Worm (Caenorhabditis elegans) whole organism, L1 larva: ENCODE measurements around the gene ZK899.1.

Source experiments
- F16B12.6 ChIP-seq: fragments of 150-350 bp; optimal IDR thresholded peaks from 2 replicates; lab custom pipeline; 2014; ENCODE audit warnings: missing biosample characterization, missing genetic modification characterization
- aha-1 ChIP-seq: fragments of 150-350 bp; optimal IDR thresholded peaks from 2 replicates; lab custom pipeline; 2014; ENCODE audit warnings: missing biosample characterization, missing genetic modification characterization
- alr-1 ChIP-seq: fragments of 200-800 bp; sonication (Bioruptor generic); optimal IDR thresholded peaks from 2 replicates; lab custom pipeline; 2018; ENCODE audit warnings: borderline replicate concordance, mild to moderate bottlenecking, missing genetic modification characterization, missing compliant biosample characterization
- aly-2 ChIP-seq: fragments of 150-350 bp; optimal IDR thresholded peaks from 2 replicates; lab custom pipeline; 2014; ENCODE audit warnings: missing biosample characterization, missing genetic modification characterization
- ceh-63 ChIP-seq: fragments of 200-800 bp; sonication (Bioruptor generic); optimal IDR thresholded peaks from 2 replicates; lab custom pipeline; 2018; ENCODE audit warnings: mild to moderate bottlenecking, missing genetic modification characterization, missing compliant biosample characterization
- ces-1 ChIP-seq: fragments of 150-350 bp; optimal IDR thresholded peaks from 2 replicates; lab custom pipeline; 2014; ENCODE audit warnings: missing biosample characterization, missing genetic modification reagents, missing genetic modification characterization
- dsc-1 ChIP-seq: sonication (generic microtip); optimal IDR thresholded peaks from 2 replicates; lab custom pipeline; 2016; ENCODE audit warnings: mild to moderate bottlenecking, missing genetic modification characterization, missing compliant biosample characterization
- efl-1 ChIP-seq, 4 experiments: fragments of 150-350 bp; optimal IDR thresholded peaks in 3 of 4; peaks in 1 of 4; 1 replicate in 1 of 4; 2 replicates in 3 of 4; lab custom pipeline; 2014; ENCODE audit warnings: missing biosample characterization in 2 of 4, missing genetic modification characterization in 2 of 4, missing genetic modification reagents in 2 of 4
- egl-13 ChIP-seq: sonication (generic microtip); optimal IDR thresholded peaks from 2 replicates; lab custom pipeline; 2016; ENCODE audit warnings: missing genotype, missing genetic modification reagents, missing genetic modification characterization, missing compliant biosample characterization
- egl-27 ChIP-seq, 2 experiments: fragments of 150-350 bp in 1 of 2; sonication (generic microtip); optimal IDR thresholded peaks; 3 replicates each; lab custom pipeline; 2017 to 2018; ENCODE audit warnings: missing biosample characterization in 2 of 2, missing genetic modification characterization in 2 of 2, missing genetic modification reagents in 2 of 2
- fkh-10 ChIP-seq: sonication (generic microtip); optimal IDR thresholded peaks from 2 replicates; lab custom pipeline; 2017; ENCODE audit warnings: missing biosample characterization, missing genetic modification reagents, missing genetic modification characterization
- fkh-4 ChIP-seq: sonication (generic microtip); optimal IDR thresholded peaks from 2 replicates; lab custom pipeline; 2016; ENCODE audit warnings: missing compliant biosample characterization, missing genetic modification characterization, borderline replicate concordance
- fkh-8 ChIP-seq: sonication (generic microtip); optimal IDR thresholded peaks from 2 replicates; lab custom pipeline; 2016; ENCODE audit warnings: mild to moderate bottlenecking, missing genetic modification characterization, missing compliant biosample characterization
- hpl-2 ChIP-seq: fragments of 150-350 bp; optimal IDR thresholded peaks from 2 replicates; lab custom pipeline; 2014; ENCODE audit warnings: missing biosample characterization, missing genetic modification reagents, missing genetic modification characterization
- lin-13 ChIP-seq: fragments of 150-350 bp; optimal IDR thresholded peaks from 2 replicates; lab custom pipeline; 2014; ENCODE audit warnings: missing biosample characterization, missing genetic modification reagents, missing genetic modification characterization
- lin-14 ChIP-seq: fragments of 200-800 bp; sonication (Bioruptor generic); optimal IDR thresholded peaks from 2 replicates; lab custom pipeline; 2018; ENCODE audit warnings: mild to moderate bottlenecking, missing genetic modification characterization, moderate library complexity, missing compliant biosample characterization
- lin-39 ChIP-seq: fragments of 150-350 bp; optimal IDR thresholded peaks from 2 replicates; lab custom pipeline; 2014; ENCODE audit warnings: missing biosample characterization, missing genetic modification reagents, missing genetic modification characterization
- lir-3 ChIP-seq: sonication (generic microtip); optimal IDR thresholded peaks from 2 replicates; lab custom pipeline; 2016; ENCODE audit warnings: mild to moderate bottlenecking, missing genetic modification characterization, moderate library complexity, missing compliant biosample characterization; ENCODE audit not compliant: poor library complexity
- lsy-2 ChIP-seq, 2 experiments: fragments of 150-350 bp; optimal IDR thresholded peaks; 2 replicates each; lab custom pipeline; 2014; ENCODE audit warnings: missing biosample characterization in 2 of 2, missing genetic modification characterization in 2 of 2
- mdl-1 ChIP-seq, 2 experiments: fragments of 150-350 bp; optimal IDR thresholded peaks; 2 replicates each; lab custom pipeline; 2014 to 2017; ENCODE audit warnings: missing biosample characterization in 2 of 2, missing genetic modification characterization in 2 of 2, inconsistent platforms in 1 of 2
- mep-1 ChIP-seq: fragments of 150-350 bp; optimal IDR thresholded peaks from 2 replicates; lab custom pipeline; 2014; ENCODE audit warnings: missing biosample characterization, missing genetic modification characterization
- nhr-11 ChIP-seq: fragments of 150-350 bp; optimal IDR thresholded peaks from 2 replicates; lab custom pipeline; 2014; ENCODE audit warnings: missing biosample characterization, missing genetic modification characterization
- nhr-19 ChIP-seq: fragments of 200-800 bp; sonication (Bioruptor generic); conservative IDR thresholded peaks from 2 replicates; pipeline ENCODE4 v1.3.6; 2022; ENCODE audit warnings: missing genetic modification characterization, missing compliant biosample characterization
- nhr-20 ChIP-seq: sonication (generic microtip); optimal IDR thresholded peaks from 2 replicates; lab custom pipeline; 2016; ENCODE audit warnings: mild to moderate bottlenecking, missing genetic modification characterization, missing compliant biosample characterization
- nhr-47 ChIP-seq: sonication (generic microtip); optimal IDR thresholded peaks from 2 replicates; lab custom pipeline; 2016; ENCODE audit warnings: mild to moderate bottlenecking, missing genetic modification characterization, moderate library complexity, missing compliant biosample characterization
- nhr-77 ChIP-seq: fragments of 150-350 bp; optimal IDR thresholded peaks from 2 replicates; lab custom pipeline; 2014; ENCODE audit warnings: missing biosample characterization, missing genetic modification characterization
- nhr-85 ChIP-seq: sonication (generic microtip); peaks from one replicate; lab custom pipeline; 2016; ENCODE audit warnings: missing genetic modification characterization, inconsistent platforms, missing compliant biosample characterization
- tbx-2 ChIP-seq: sonication (generic microtip); optimal IDR thresholded peaks from 2 replicates; lab custom pipeline; 2016; ENCODE audit warnings: missing genetic modification characterization, missing compliant biosample characterization
- unc-130 ChIP-seq: fragments of 150-350 bp; optimal IDR thresholded peaks from 2 replicates; lab custom pipeline; 2017; ENCODE audit warnings: missing biosample characterization, missing genetic modification characterization, inconsistent platforms
- unc-30 ChIP-seq: sonication (generic microtip); optimal IDR thresholded peaks from 2 replicates; lab custom pipeline; 2017; ENCODE audit warnings: missing biosample characterization, missing genetic modification characterization
- unc-98 ChIP-seq: fragments of 200-800 bp; sonication (Bioruptor generic); IDR thresholded peaks from 2 replicates; pipeline ENCODE4 v1.3.6; 2022; ENCODE audit warnings: missing genetic modification characterization, missing compliant biosample characterization
- vab-15 ChIP-seq: sonication (generic microtip); optimal IDR thresholded peaks from 2 replicates; lab custom pipeline; 2017; ENCODE audit warnings: missing genotype, mild to moderate bottlenecking, missing genetic modification characterization, missing compliant biosample characterization
- ztf-4 ChIP-seq: fragments of 150-350 bp; optimal IDR thresholded peaks from 2 replicates; lab custom pipeline; 2014; ENCODE audit warnings: missing biosample characterization, missing genetic modification characterization

Gene ZK899.1

DNA sequence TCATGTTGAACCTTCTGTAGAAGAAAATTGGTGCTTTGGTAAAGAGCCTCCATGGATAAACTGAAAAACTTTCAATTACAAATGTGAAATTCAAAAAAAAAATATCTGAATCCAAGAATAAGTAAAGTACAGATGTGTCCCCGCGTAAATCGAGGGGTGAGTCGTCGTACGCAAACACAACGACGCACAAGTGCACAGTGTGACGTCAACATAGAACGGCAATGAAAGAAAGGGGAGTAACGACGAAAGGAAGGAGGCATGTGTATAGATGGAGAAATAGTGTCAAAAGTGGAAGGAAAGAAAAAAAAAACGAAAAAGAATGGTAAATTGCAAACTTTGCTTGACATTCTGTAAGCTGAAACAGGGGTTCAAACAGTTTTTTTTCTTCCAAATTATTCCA lies 4.9 kb upstream of the ZK899.1 start, which contains the start of gene memb-1 (continued):
- peak; percentile 8 for TF ChIP-seq nhr-77 (tag; lab: Kevin White, UChicago)
- TF ChIP-seq, all 84 proteins: peak for 32

- peak; percentile 73 for TF ChIP-seq fkh-10
- TF ChIP-seq lin-14 (GFP tag; lab: Kevin White, UChicago) = peak; percentile 56
- TF ChIP-seq tbx-2 (tag; lab: Kevin White, UChicago) = no peak
Observed at ce11 chrX:9443871-9444270, 2.6 kb upstream of the ZK899.1 start.

- TF ChIP-seq dsc-1 (tag; lab: Kevin White, UChicago) (peak; percentile 15), fkh-8 (tag; lab: Kevin White, UChicago) (peak; percentile 31), lsy-2 (tag; optimal IDR thresholded peaks at IDR 0.05; lab: Kevin White, UChicago) (no peak), ces-1 (GFP tag; lab: Kevin White, UChicago) (no peak), efl-1 (optimal IDR thresholded peaks at IDR 0.05; lab: Kevin White, UChicago) (no peak), efl-1 (GFP tag; optimal IDR thresholded peaks at IDR 0.05 in 1 of 2; lab: Kevin White, UChicago) (peak in 1 of 2 experiments; percentile 78), F16B12.6 (tag; lab: Kevin White, UChicago) (no peak), lin-14 (GFP tag; lab: Kevin White, UChicago) (no peak), egl-13 (tag; lab: Kevin White, UChicago) (no peak)
Observed at ce11 chrX:9449330-9449729, 2.9 kb downstream of the ZK899.1 start, which contains the start of gene ZK899.7. TSS of gene ZK899.7 (minus strand) at chrX:9449430.

DNA sequence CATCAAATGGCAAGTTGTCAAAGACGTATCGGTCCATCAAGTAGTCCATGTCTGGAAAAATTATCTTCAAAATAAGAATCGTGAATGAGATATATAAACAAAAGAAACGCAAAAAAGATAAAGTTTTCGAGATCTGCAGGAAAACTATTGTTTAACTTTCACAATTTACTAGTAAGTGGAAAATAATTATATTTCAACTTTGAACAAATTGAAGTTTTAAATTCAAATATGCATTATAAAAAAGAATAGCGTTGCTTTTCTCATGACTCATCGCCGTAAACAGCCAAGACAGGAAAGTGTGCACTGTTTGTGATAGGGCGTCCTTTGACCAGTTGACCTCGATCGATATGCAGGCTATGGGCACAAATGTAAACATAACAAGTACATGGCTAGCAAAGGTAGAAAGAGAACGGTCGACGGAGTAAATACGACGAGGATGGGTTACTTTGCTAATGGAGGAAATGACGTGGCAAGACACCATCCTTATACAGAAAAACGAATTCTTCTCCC lies 5.6 kb downstream of the ZK899.1 start, which contains the start of gene ZK899.2:
ZK899.2 (minus strand) TSS at position 51 of the 510 bp plus-strand sequence.
- TF ChIP-seq nhr-77 (tag; lab: Kevin White, UChicago) = no peak
- no peak for TF ChIP-seq vab-15 (tag; lab: Kevin White, UChicago)
- no peak for TF ChIP-seq hpl-2 (GFP tag; lab: Kevin White, UChicago)
- no peak for TF ChIP-seq nhr-19 (GFP tag; lab: Robert Waterston, UW)
- no peak for TF ChIP-seq aha-1 (tag; lab: Kevin White, UChicago)
- no peak for TF ChIP-seq egl-13 (tag; lab: Kevin White, UChicago)
- no peak for TF ChIP-seq unc-30 (tag; lab: Kevin White, UChicago)
- no peak for TF ChIP-seq tbx-2 (tag; lab: Kevin White, UChicago)
- no peak for TF ChIP-seq lin-39 (tag; lab: Kevin White, UChicago)
- no peak for TF ChIP-seq nhr-11 (tag; lab: Kevin White, UChicago)
- no peak for TF ChIP-seq fkh-4
- no peak for TF ChIP-seq nhr-20 (tag; lab: Kevin White, UChicago)

DNA sequence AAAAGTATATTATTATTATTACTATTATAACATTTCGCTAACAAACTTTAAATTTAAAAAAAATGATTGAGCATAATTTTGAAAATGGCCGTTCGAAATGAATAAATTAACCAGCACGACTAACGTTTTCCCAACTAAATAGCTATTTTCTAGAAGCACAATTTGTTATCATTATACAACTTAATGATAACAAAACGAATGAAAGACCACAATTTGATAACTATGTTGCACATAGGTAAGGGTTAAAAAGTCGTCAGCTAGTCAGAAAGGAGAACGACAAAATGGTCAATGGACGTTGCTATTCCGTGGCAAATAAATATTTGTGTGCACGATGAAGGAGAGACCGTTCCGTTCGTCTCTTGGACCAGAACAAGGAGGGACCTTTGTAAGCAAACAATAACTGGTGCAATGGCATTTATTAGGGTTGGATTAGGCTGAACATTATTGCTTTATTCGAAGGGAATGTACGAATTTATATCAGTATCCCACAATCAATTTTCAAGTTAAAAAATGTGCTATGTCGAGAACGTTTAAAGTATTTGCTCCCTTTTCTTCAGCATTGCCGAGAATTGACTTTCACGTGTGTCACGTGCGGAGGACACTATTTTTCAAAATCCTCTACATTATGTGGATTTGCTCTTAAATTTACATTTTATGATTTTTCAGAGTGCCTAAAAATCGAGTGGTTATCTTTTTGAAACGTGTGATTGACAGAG lies 6.2 kb downstream of the ZK899.1 start, which contains the start of gene ZK899.3:
ZK899.3 (plus strand) TSS at position 666 of the 716 bp plus-strand sequence.
- TF ChIP-seq aly-2 (tag; lab: Kevin White, UChicago) = no peak
- no peak for TF ChIP-seq ceh-63 (GFP tag; lab: Kevin White, UChicago)
- TF ChIP-seq lin-13 = no peak
- TF ChIP-seq nhr-47 (tag; lab: Kevin White, UChicago) = no peak
- no peak for TF ChIP-seq ztf-4 (tag; lab: Kevin White, UChicago)
- TF ChIP-seq nhr-20 (tag; lab: Kevin White, UChicago) = no peak
- no peak for TF ChIP-seq unc-98
- no peak for TF ChIP-seq mep-1
- no peak for TF ChIP-seq nhr-85
- TF ChIP-seq alr-1 (tag; lab: Kevin White, UChicago) = no peak
- TF ChIP-seq mdl-1 (tag; optimal IDR thresholded peaks at IDR 0.05; lab: Kevin White, UChicago) = no peak

ce11 chrX:9456579-9456978 lies 10.1 kb downstream of the ZK899.1 start:
- TF ChIP-seq egl-27 (tag; optimal IDR thresholded peaks at IDR 0.05; lab: Kevin White, UChicago) (no peak), lir-3 (tag; lab: Kevin White, UChicago) (no peak), unc-130 (no peak), nhr-77 (tag; lab: Kevin White, UChicago) (no peak), nhr-85 (peak; percentile 8), alr-1 (tag; lab: Kevin White, UChicago) (no peak)
- TF ChIP-seq, all 84 proteins: peak for 1
